Fruit fly (Drosophila melanogaster) whole organism, prepupa: ENCODE results near the gene CG6878.
A peak's percentile ranks its signal among the peaks of the same experiment; 100 is the strongest.

ENCODE experiments used
- Blimp-1 ChIP-seq: fragments of 200-800 bp; sonication (Bioruptor generic); optimal IDR thresholded peaks from 3 replicates; lab custom pipeline; 2017; ENCODE audit warnings: missing biosample characterization, missing genetic modification characterization, mild to moderate bottlenecking, moderate library complexity, missing genetic modification reagents
- CG10631 ChIP-seq: fragments of 200-800 bp; sonication (Bioruptor generic); optimal IDR thresholded peaks from 2 replicates; lab custom pipeline; 2016; ENCODE audit warnings: missing biosample characterization, missing genetic modification characterization
- CG11294 ChIP-seq: fragments of 200-800 bp; sonication (Bioruptor generic); IDR thresholded peaks from 2 replicates; pipeline ENCODE4 v1.3.6; 2022; ENCODE audit warnings: missing biosample characterization, missing genetic modification characterization
- CG11762 ChIP-seq: fragments of 200-800 bp; sonication (Bioruptor generic); optimal IDR thresholded peaks from 3 replicates; lab custom pipeline; 2016; ENCODE audit warnings: missing biosample characterization, missing genetic modification characterization; ENCODE audit not compliant: insufficient read depth
- CG11902 ChIP-seq: fragments of 200-800 bp; sonication (Bioruptor generic); optimal IDR thresholded peaks from 3 replicates; lab custom pipeline; 2016; ENCODE audit warnings: missing biosample characterization, missing genetic modification characterization
- CG15336 ChIP-seq: fragments of 200-800 bp; sonication (Bioruptor generic); IDR thresholded peaks from 2 replicates; pipeline ENCODE4 v1.3.6; 2022; ENCODE audit warnings: missing biosample characterization, missing genetic modification characterization
- CG3032 ChIP-seq: fragments of 200-800 bp; optimal IDR thresholded peaks from 2 replicates; lab custom pipeline; 2019; ENCODE audit warnings: missing biosample characterization, mild to moderate bottlenecking, missing genetic modification characterization, moderate library complexity
- CG31627 ChIP-seq: fragments of 200-800 bp; sonication (Bioruptor generic); optimal IDR thresholded peaks from 3 replicates; lab custom pipeline; 2016; ENCODE audit warnings: missing biosample characterization, missing genetic modification characterization
- CG32006 ChIP-seq: fragments of 200-800 bp; sonication (Bioruptor generic); optimal IDR thresholded peaks from 3 replicates; lab custom pipeline; 2017; ENCODE audit warnings: missing biosample characterization, mild to moderate bottlenecking, missing genetic modification characterization
- CG4318 ChIP-seq: fragments of 200-800 bp; sonication (Bioruptor generic); optimal IDR thresholded peaks from 3 replicates; lab custom pipeline; 2017; ENCODE audit warnings: missing biosample characterization, mild to moderate bottlenecking, missing genetic modification characterization
- CG6163 ChIP-seq: fragments of 200-800 bp; sonication (Bioruptor generic); IDR thresholded peaks from 3 replicates; pipeline ENCODE4 v1.3.6; 2022; ENCODE audit warnings: missing biosample characterization, missing genetic modification characterization
- CG6808 ChIP-seq: fragments of 200-800 bp; sonication (Bioruptor generic); optimal IDR thresholded peaks from 3 replicates; lab custom pipeline; 2017; ENCODE audit warnings: missing biosample characterization, missing genetic modification characterization, mild to moderate bottlenecking, moderate library complexity, missing genetic modification reagents
- CG8119 ChIP-seq: fragments of 200-800 bp; sonication (Bioruptor generic); IDR thresholded peaks from 3 replicates; pipeline ENCODE4 v1.3.6; 2022; ENCODE audit warnings: missing biosample characterization, missing genetic modification characterization
- CG8319 ChIP-seq: fragments of 200-800 bp; sonication (Bioruptor generic); optimal IDR thresholded peaks from 3 replicates; lab custom pipeline; 2016; ENCODE audit warnings: missing biosample characterization, missing genetic modification characterization
- Eip78C ChIP-seq: fragments of 200-800 bp; sonication (Bioruptor generic); peaks from one replicate; lab custom pipeline; 2016; ENCODE audit warnings: missing biosample characterization, missing genetic modification characterization
- Ets21C ChIP-seq: fragments of 200-800 bp; sonication (Bioruptor generic); optimal IDR thresholded peaks from 3 replicates; lab custom pipeline; 2016; ENCODE audit warnings: missing biosample characterization, missing genetic modification characterization
- Ets96B ChIP-seq: fragments of 200-800 bp; optimal IDR thresholded peaks from 2 replicates; lab custom pipeline; 2019; ENCODE audit warnings: missing biosample characterization, mild to moderate bottlenecking, missing genetic modification characterization, moderate library complexity
- Gug ChIP-seq: fragments of 200-800 bp; sonication (Bioruptor generic); IDR thresholded peaks from 2 replicates; pipeline ENCODE4 v1.3.6; 2022; ENCODE audit warnings: missing biosample characterization, missing genetic modification characterization
- Hr38 ChIP-seq: sonication (Bioruptor generic); optimal IDR thresholded peaks from 2 replicates; lab custom pipeline; 2016; ENCODE audit warnings: missing biosample characterization, missing genetic modification characterization
- Hr39 ChIP-seq: fragments of 200-800 bp; sonication (Bioruptor generic); optimal IDR thresholded peaks from 2 replicates; lab custom pipeline; 2016; ENCODE audit warnings: missing biosample characterization, missing genetic modification characterization
- Hr4 ChIP-seq: fragments of 200-800 bp; sonication (Bioruptor generic); optimal IDR thresholded peaks from 3 replicates; lab custom pipeline; 2016; ENCODE audit warnings: missing biosample characterization, missing genetic modification characterization
- Lpt ChIP-seq: fragments of 200-800 bp; sonication (Bioruptor generic); optimal IDR thresholded peaks from 3 replicates; lab custom pipeline; 2016; ENCODE audit warnings: missing biosample characterization, missing genetic modification characterization
- Met ChIP-seq: fragments of 200-800 bp; sonication (Bioruptor generic); optimal IDR thresholded peaks from 3 replicates; lab custom pipeline; 2016; ENCODE audit warnings: missing biosample characterization, missing genetic modification characterization
- Sox14 ChIP-seq: fragments of 200-800 bp; sonication (Bioruptor generic); optimal IDR thresholded peaks from 3 replicates; lab custom pipeline; 2016; ENCODE audit warnings: missing biosample characterization, missing genetic modification characterization
- Sox15 ChIP-seq: fragments of 200-800 bp; sonication (Bioruptor generic); optimal IDR thresholded peaks from 3 replicates; lab custom pipeline; 2016; ENCODE audit warnings: missing biosample characterization, missing genetic modification characterization
- acj6 ChIP-seq: fragments of 200-800 bp; sonication (Bioruptor generic); optimal IDR thresholded peaks from 3 replicates; lab custom pipeline; 2016; ENCODE audit warnings: missing biosample characterization, missing genetic modification characterization
- cyc ChIP-seq: fragments of 200-800 bp; sonication (Bioruptor generic); optimal IDR thresholded peaks from 3 replicates; lab custom pipeline; 2016; ENCODE audit warnings: missing biosample characterization, missing genetic modification characterization
- dac ChIP-seq: fragments of 200-800 bp; sonication (Bioruptor generic); optimal IDR thresholded peaks from 2 replicates; lab custom pipeline; 2017; ENCODE audit warnings: missing biosample characterization, mild to moderate bottlenecking, missing genetic modification characterization
- dsx ChIP-seq: fragments of 200-800 bp; optimal IDR thresholded peaks from 3 replicates; lab custom pipeline; 2019; ENCODE audit warnings: missing biosample characterization, mild to moderate bottlenecking, missing genetic modification characterization, moderate library complexity; ENCODE audit not compliant: poor library complexity, severe bottlenecking
- eg ChIP-seq: fragments of 200-800 bp; sonication (Bioruptor generic); IDR thresholded peaks from 3 replicates; pipeline ENCODE4 v1.3.6; 2022; ENCODE audit warnings: missing biosample characterization, missing genetic modification characterization
- esn ChIP-seq: fragments of 200-800 bp; sonication (Bioruptor generic); optimal IDR thresholded peaks from 2 replicates; lab custom pipeline; 2016; ENCODE audit warnings: missing biosample characterization, mild to moderate bottlenecking, missing genetic modification characterization, moderate library complexity
- fd59A ChIP-seq: fragments of 200-800 bp; sonication (Bioruptor generic); optimal IDR thresholded peaks from 2 replicates; lab custom pipeline; 2017; ENCODE audit warnings: missing biosample characterization, mild to moderate bottlenecking, missing genetic modification characterization, missing genetic modification reagents
- fkh ChIP-seq: fragments of 200-800 bp; sonication (Bioruptor generic); optimal IDR thresholded peaks from 3 replicates; lab custom pipeline; 2017; ENCODE audit warnings: missing biosample characterization, mild to moderate bottlenecking, missing genetic modification characterization, moderate library complexity
- lz ChIP-seq: fragments of 200-800 bp; sonication (Bioruptor generic); optimal IDR thresholded peaks from 3 replicates; lab custom pipeline; 2016; ENCODE audit warnings: missing biosample characterization, missing genetic modification characterization
- net ChIP-seq: fragments of 200-800 bp; sonication (Bioruptor generic); optimal IDR thresholded peaks from 3 replicates; lab custom pipeline; 2016; ENCODE audit warnings: missing biosample characterization, missing genetic modification characterization
- ss ChIP-seq, 2 experiments: fragments of 200-800 bp; sonication (Bioruptor generic); optimal IDR thresholded peaks; 2 replicates in 1 of 2; 3 replicates in 1 of 2; lab custom pipeline; 2017 to 2018; ENCODE audit warnings: mild to moderate bottlenecking in 2 of 2, missing biosample characterization in 2 of 2, missing genetic modification characterization in 2 of 2, moderate library complexity in 1 of 2
- topi ChIP-seq: fragments of 200-800 bp; sonication (Bioruptor generic); optimal IDR thresholded peaks from 3 replicates; lab custom pipeline; 2016; ENCODE audit warnings: missing biosample characterization, missing genetic modification characterization
- vri ChIP-seq: fragments of 200-800 bp; sonication (Bioruptor generic); optimal IDR thresholded peaks from 3 replicates; lab custom pipeline; 2016; ENCODE audit warnings: missing biosample characterization, mild to moderate bottlenecking, missing genetic modification characterization

CG6878 gene

dm6 chr3L:15158330-15159114 lies 3.1 kb upstream of the CG6878 start, which contains the start of the genes Msh6 and Prp31:
Msh6 (minus strand) TSS chr3L:15158562.
Prp31 (plus strand) TSS chr3L:15159100.
- TF ChIP-seq dac (no peak), fd59A (GFP tag; lab: Kevin White, UChicago) (peak; percentile 19), topi (peak; percentile 74), cyc (GFP tag; lab: Kevin White, UChicago) (peak; percentile 68), eg (GFP tag; lab: Robert Waterston, UW) (peak; percentile 47; the same call in 2 of the 3 replicates), CG6163 (GFP tag; lab: Robert Waterston, UW) (0 out of 3 replicates have a peak, but pooled peaks have one; percentile 52), Lpt (GFP tag; lab: Kevin White, UChicago) (peak; percentile 19), esn (GFP tag; lab: Kevin White, UChicago) (peak; percentile 76), Hr38 (GFP tag; lab: Kevin White, UChicago) (no peak), Gug (GFP tag; lab: Robert Waterston, UW) (peak; percentile 15; the same call in 1 of the 2 replicates), CG8319 (GFP tag; lab: Kevin White, UChicago) (peak; percentile 47), CG8119 (GFP tag; lab: Robert Waterston, UW) (peak; percentile 48; the same call in 2 of the 3 replicates), lz (GFP tag; lab: Kevin White, UChicago) (peak; percentile 54), CG32006 (peak; percentile 79), CG6808 (GFP tag; lab: Kevin White, UChicago) (no peak), CG11762 (GFP tag; lab: Kevin White, UChicago) (peak; percentile 61), CG10631 (no peak), CG4318 (GFP tag; lab: Kevin White, UChicago) (peak; percentile 72), CG31627 (GFP tag; lab: Kevin White, UChicago) (peak; percentile 80), acj6 (GFP tag; lab: Kevin White, UChicago) (no peak), Sox14 (GFP tag; lab: Kevin White, UChicago) (peak; percentile 73), vri (GFP tag; lab: Kevin White, UChicago) (no peak), CG11294 (GFP tag; lab: Robert Waterston, UW) (peak; percentile 41; the same call in 1 of the 2 replicates), CG3032 (peak; percentile 69), Hr39 (peak; percentile 84), fkh (GFP tag; lab: Kevin White, UChicago) (no peak), Hr4 (no peak), Ets21C (GFP tag; lab: Kevin White, UChicago) (peak; percentile 55), Ets96B (tag; lab: Kevin White, UChicago) (peak; percentile 62), Blimp-1 (GFP tag; lab: Kevin White, UChicago) (peak; percentile 16), CG15336 (GFP tag; lab: Robert Waterston, UW) (peak; percentile 46; the same call in 1 of the 2 replicates), ss (GFP tag; optimal IDR thresholded peaks at IDR 0.05; lab: Kevin White, UChicago) (no peak), CG11902 (GFP tag; lab: Kevin White, UChicago) (peak; percentile 66), Eip78C (GFP tag; lab: Kevin White, UChicago) (no peak), Sox15 (peak; percentile 76)

- TF ChIP-seq net (GFP tag; lab: Kevin White, UChicago): no peak
Observed at dm6 chr3L:15162005-15162404, 388 bp downstream of the CG6878 start.

DNA sequence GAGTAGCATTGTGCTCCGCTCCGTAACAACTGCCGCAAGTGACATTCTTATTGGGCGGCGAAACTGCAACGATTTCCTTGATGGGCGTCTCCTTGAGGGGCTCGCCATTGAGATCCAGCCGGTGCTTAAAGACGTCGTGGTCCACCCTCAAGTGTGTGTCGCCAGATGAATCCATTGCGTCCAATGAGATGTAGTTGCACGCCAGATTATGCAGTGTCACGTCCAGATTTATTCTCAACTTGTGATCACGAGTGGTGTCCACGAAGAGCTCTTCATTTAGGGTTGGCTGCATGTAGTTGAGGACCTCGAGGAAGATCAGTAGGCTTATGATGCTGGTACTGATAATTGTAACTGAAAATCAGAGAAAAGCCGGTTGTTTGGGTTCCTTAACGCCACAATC lies 1.4 kb downstream of the CG6878 start:
- TF ChIP-seq dsx (GFP tag; lab: Kevin White, UChicago): no peak
- TF ChIP-seq CG11294 (GFP tag; lab: Robert Waterston, UW): no peak
- TF ChIP-seq Ets21C (GFP tag; lab: Kevin White, UChicago): no peak
- TF ChIP-seq Sox15: no peak
- no peak for TF ChIP-seq Blimp-1 (GFP tag; lab: Kevin White, UChicago)
- no peak for TF ChIP-seq Met
- no peak for TF ChIP-seq esn (GFP tag; lab: Kevin White, UChicago)
